Fruit fly (Drosophila melanogaster) whole organism, pupa: Measurements from ENCODE around the gene CG42488.

Experiments
- CG10348 ChIP-seq: fragments of 200-800 bp; sonication (Bioruptor generic); IDR thresholded peaks from 2 replicates; pipeline ENCODE4 v1.3.6; 2022; ENCODE audit warnings: missing biosample characterization, missing genetic modification characterization
- CG12605 ChIP-seq: fragments of 200-800 bp; sonication (Bioruptor generic); IDR thresholded peaks from 2 replicates; pipeline ENCODE4 v1.3.6; 2022; ENCODE audit warnings: missing biosample characterization, missing genetic modification characterization
- CG13204 ChIP-seq: fragments of 200-800 bp; sonication (Bioruptor generic); optimal IDR thresholded peaks from 2 replicates; lab custom pipeline; 2018; ENCODE audit warnings: missing biosample characterization, mild to moderate bottlenecking, missing genetic modification characterization, moderate library complexity
- CG14655 ChIP-seq: fragments of 200-800 bp; sonication (Bioruptor generic); optimal IDR thresholded peaks from 3 replicates; lab custom pipeline; 2017; ENCODE audit warnings: mild to moderate bottlenecking, missing biosample characterization, missing genetic modification reagents, missing genetic modification characterization
- CG15710 ChIP-seq: fragments of 200-800 bp; sonication (Bioruptor generic); optimal IDR thresholded peaks from 2 replicates; lab custom pipeline; 2018; ENCODE audit warnings: missing biosample characterization, mild to moderate bottlenecking, missing genetic modification characterization, moderate library complexity
- CG17806 ChIP-seq: fragments of 200-800 bp; sonication (Bioruptor generic); optimal IDR thresholded peaks from 2 replicates; lab custom pipeline; 2018; ENCODE audit warnings: missing biosample characterization, mild to moderate bottlenecking, missing genetic modification characterization, moderate library complexity
- CG32121 ChIP-seq: fragments of 200-800 bp; sonication (Bioruptor generic); IDR thresholded peaks from 2 replicates; pipeline ENCODE4 v1.3.6; 2022; ENCODE audit warnings: missing biosample characterization, missing genetic modification characterization
- CG34367 ChIP-seq: fragments of 200-800 bp; sonication (Bioruptor generic); optimal IDR thresholded peaks from 2 replicates; lab custom pipeline; 2018; ENCODE audit warnings: missing biosample characterization, mild to moderate bottlenecking, missing genetic modification characterization
- CG4496 ChIP-seq: fragments of 200-800 bp; sonication (Bioruptor generic); IDR thresholded peaks from 3 replicates; pipeline ENCODE4 v1.3.6; 2022; ENCODE audit warnings: missing biosample characterization, missing genetic modification characterization
- CG8159 ChIP-seq: fragments of 200-800 bp; sonication (Bioruptor generic); optimal IDR thresholded peaks from 3 replicates; lab custom pipeline; 2018; ENCODE audit warnings: missing biosample characterization, mild to moderate bottlenecking, missing genetic modification characterization, moderate library complexity
- CG8301 ChIP-seq: fragments of 200-800 bp; sonication (Bioruptor generic); optimal IDR thresholded peaks from 2 replicates; lab custom pipeline; 2018; ENCODE audit warnings: missing biosample characterization, mild to moderate bottlenecking, missing genetic modification characterization
- CG9948 ChIP-seq: fragments of 200-800 bp; sonication (Bioruptor generic); optimal IDR thresholded peaks from 2 replicates; lab custom pipeline; 2018; ENCODE audit warnings: missing biosample characterization, mild to moderate bottlenecking, missing genetic modification characterization, moderate library complexity
- D1 ChIP-seq: fragments of 200-800 bp; sonication (Bioruptor generic); optimal IDR thresholded peaks from 2 replicates; lab custom pipeline; 2018; ENCODE audit warnings: missing biosample characterization, mild to moderate bottlenecking, missing genetic modification characterization, moderate library complexity
- EcR ChIP-seq: fragments of 200-800 bp; sonication (Bioruptor generic); optimal IDR thresholded peaks from 3 replicates; lab custom pipeline; 2019; ENCODE audit warnings: missing biosample characterization, missing genetic modification characterization, mild to moderate bottlenecking, moderate library complexity, missing genetic modification reagents
- Ets98B ChIP-seq: fragments of 200-800 bp; sonication (Bioruptor generic); IDR thresholded peaks from 2 replicates; pipeline ENCODE4 v1.3.6; 2022; ENCODE audit warnings: missing biosample characterization, missing genetic modification characterization
- Pif1A ChIP-seq: fragments of 200-800 bp; sonication (Bioruptor generic); optimal IDR thresholded peaks from 3 replicates; lab custom pipeline; 2016; ENCODE audit warnings: missing biosample characterization, missing genetic modification characterization
- Pif1B ChIP-seq: fragments of 200-800 bp; sonication (Bioruptor generic); optimal IDR thresholded peaks from 3 replicates; lab custom pipeline; 2016; ENCODE audit warnings: missing biosample characterization, missing genetic modification characterization
- Snoo ChIP-seq: fragments of 200-800 bp; sonication (Bioruptor generic); optimal IDR thresholded peaks from 3 replicates; lab custom pipeline; 2017; ENCODE audit warnings: missing biosample characterization, mild to moderate bottlenecking, missing genetic modification characterization, inconsistent platforms
- fd96Ca ChIP-seq: fragments of 200-800 bp; sonication (Bioruptor generic); IDR thresholded peaks from 3 replicates; pipeline ENCODE4 v1.3.6; 2022; ENCODE audit warnings: missing biosample characterization, missing genetic modification characterization
- gl ChIP-seq: fragments of 200-800 bp; sonication (Bioruptor generic); optimal IDR thresholded peaks from 2 replicates; lab custom pipeline; 2018; ENCODE audit warnings: missing biosample characterization, mild to moderate bottlenecking, missing genetic modification characterization
- rn ChIP-seq: fragments of 200-800 bp; sonication (Bioruptor generic); IDR thresholded peaks from 2 replicates; pipeline ENCODE4 v1.3.6; 2022; ENCODE audit warnings: missing biosample characterization, missing genetic modification characterization

CG42488 gene

DNA sequence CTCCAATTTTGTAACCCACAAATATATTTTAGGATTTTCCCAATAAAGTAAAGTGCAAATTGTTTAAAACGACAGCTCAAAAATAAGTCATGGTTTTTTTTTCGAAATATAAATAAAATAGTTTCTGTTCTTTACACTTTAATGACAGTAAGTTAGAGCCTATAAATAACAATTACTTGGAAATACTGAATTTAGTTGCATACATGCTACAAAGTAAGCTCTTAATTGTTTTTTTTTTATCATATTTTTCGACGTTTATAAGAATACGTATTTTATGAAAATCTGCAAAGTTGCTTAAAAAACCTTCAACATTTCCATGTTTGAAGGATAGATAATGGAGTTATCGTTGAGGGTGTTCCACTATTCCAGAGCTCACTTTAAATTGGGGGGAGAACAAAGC is 34.6 kb downstream of the CG42488 start:
- TF ChIP-seq D1 (tag; lab: Kevin White, UChicago) (no peak), CG4496 (0 out of 3 replicates have a peak, but pooled peaks have one; percentile 13), Pif1A (no peak)

DNA sequence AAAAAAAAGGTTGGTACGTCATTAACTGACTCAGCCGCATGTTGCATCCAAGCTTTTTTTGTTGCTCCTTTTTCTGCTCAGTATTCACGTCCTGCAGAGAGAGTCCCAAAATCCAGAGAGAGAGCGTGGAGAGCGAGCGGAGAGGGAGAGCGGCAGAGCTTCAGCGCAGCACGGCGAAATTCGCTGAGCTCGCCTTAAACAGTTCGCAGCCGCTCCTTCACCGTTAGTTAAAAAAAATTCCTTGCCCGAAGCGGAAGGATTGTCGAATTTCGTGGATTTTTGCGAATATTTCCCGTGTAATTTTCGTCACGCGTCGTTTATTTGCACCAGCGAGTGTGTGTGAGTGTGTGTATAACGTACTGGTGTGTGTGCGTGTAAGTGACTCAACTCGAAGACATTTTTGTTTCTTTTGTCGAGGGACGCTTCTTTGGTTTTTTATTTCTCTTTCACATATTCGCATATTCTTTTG is 35.2 kb downstream of the CG42488 start:
- TF ChIP-seq CG34367 (peak; percentile 24), Ets98B (GFP tag; lab: Robert Waterston, UW) (no peak), fd96Ca (GFP tag; lab: Robert Waterston, UW) (no peak; the same call in 2 of the 3 replicates), CG10348 (no peak), gl (peak; percentile 46), Pif1A (no peak), CG14655 (GFP tag; lab: Kevin White, UChicago) (peak; percentile 40), CG8159 (tag; lab: Kevin White, UChicago) (no peak), D1 (tag; lab: Kevin White, UChicago) (no peak), CG12605 (GFP tag; lab: Robert Waterston, UW) (no peak; the same call in 1 of the 2 replicates), rn (GFP tag; lab: Robert Waterston, UW) (0 out of 2 replicates have a peak, but pooled peaks have one; percentile 18), Pif1B (GFP tag; lab: Kevin White, UChicago) (peak; percentile 14), EcR (GFP tag; lab: Kevin White, UChicago) (peak; percentile 19), CG4496 (peak; percentile 83), Snoo (tag; lab: Kevin White, UChicago) (no peak), CG17806 (tag; lab: Kevin White, UChicago) (no peak), CG13204 (GFP tag; lab: Kevin White, UChicago) (peak; percentile 60), CG32121 (GFP tag; lab: Robert Waterston, UW) (no peak)

- TF ChIP-seq D1 (tag; lab: Kevin White, UChicago) (peak; percentile 38), CG10348 (no peak)
These were observed 35.7 kb downstream of the CG42488 start for dm6 chr3R:25518584-25518983.

DNA sequence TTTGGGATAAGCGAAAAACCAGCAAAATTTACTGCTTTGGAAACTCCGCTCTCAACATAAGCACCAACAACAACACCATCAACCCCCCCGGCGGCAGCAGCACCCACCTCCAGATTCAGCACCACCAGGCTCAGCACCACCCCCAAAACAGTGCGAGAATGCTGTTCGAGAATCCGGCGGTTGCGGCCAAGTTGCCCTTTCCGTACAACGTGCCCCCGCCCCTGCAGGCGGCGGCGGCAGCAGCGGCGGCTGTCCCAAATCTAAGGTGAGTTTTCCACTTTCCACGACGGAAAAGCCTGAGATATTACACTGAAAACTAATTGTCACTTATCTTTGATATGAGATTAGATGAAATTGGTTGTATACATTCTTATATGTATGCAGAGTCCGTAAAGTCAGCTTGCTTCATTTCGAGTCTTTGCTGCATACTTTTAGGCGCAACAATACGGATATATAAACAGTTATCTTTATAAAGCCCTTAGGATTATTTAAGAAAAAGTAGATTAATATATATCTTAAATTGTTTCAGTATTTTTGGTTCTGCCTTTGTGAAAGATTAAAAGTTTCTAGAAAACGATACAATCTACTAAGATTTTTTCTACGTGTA is 36.7 kb downstream of the CG42488 start:
- TF ChIP-seq CG17806 (tag; lab: Kevin White, UChicago): peak; percentile 17
- TF ChIP-seq Pif1B (GFP tag; lab: Kevin White, UChicago): no peak
- TF ChIP-seq CG4496: no peak
- peak; percentile 9 for TF ChIP-seq Pif1A
- peak; percentile 9 for TF ChIP-seq CG13204 (GFP tag; lab: Kevin White, UChicago)
- TF ChIP-seq CG32121 (GFP tag; lab: Robert Waterston, UW): peak; percentile 23; the same call in 1 of the 2 replicates
- peak; percentile 24 for TF ChIP-seq CG9948 (tag; lab: Kevin White, UChicago)
- TF ChIP-seq CG14655 (GFP tag; lab: Kevin White, UChicago): peak; percentile 36
- TF ChIP-seq CG15710 (tag; lab: Kevin White, UChicago): peak; percentile 10
- TF ChIP-seq CG8159 (tag; lab: Kevin White, UChicago): peak; percentile 27
- TF ChIP-seq CG8301 (tag; lab: Kevin White, UChicago): peak; percentile 3
- no peak for TF ChIP-seq gl
- no peak for TF ChIP-seq CG34367

dm6 chr3R:25529289-25529688 is 46.4 kb downstream of the CG42488 start:
- TF ChIP-seq CG17806 (tag; lab: Kevin White, UChicago) (no peak), EcR (GFP tag; lab: Kevin White, UChicago) (peak; percentile 36), CG8301 (tag; lab: Kevin White, UChicago) (no peak), CG15710 (tag; lab: Kevin White, UChicago) (peak; percentile 4), gl (peak; percentile 30), CG13204 (GFP tag; lab: Kevin White, UChicago) (peak; percentile 33), CG12605 (GFP tag; lab: Robert Waterston, UW) (0 out of 2 replicates have a peak, but pooled peaks have one; percentile 15), CG4496 (no peak), D1 (tag; lab: Kevin White, UChicago) (peak; percentile 48)
- TF ChIP-seq, all 21 proteins: peak for 6

dm6 chr3R:25531905-25532387 is 49.0 kb downstream of the CG42488 start:
- TF ChIP-seq CG8159 (tag; lab: Kevin White, UChicago) (peak; percentile 79), CG15710 (tag; lab: Kevin White, UChicago) (peak; percentile 65), gl (peak; percentile 95), CG34367 (peak; percentile 75), Pif1A (peak; percentile 88), CG14655 (GFP tag; lab: Kevin White, UChicago) (peak; percentile 79), Ets98B (GFP tag; lab: Robert Waterston, UW) (peak; percentile 95), Snoo (tag; lab: Kevin White, UChicago) (peak; percentile 27), CG32121 (GFP tag; lab: Robert Waterston, UW) (peak; percentile 93), Pif1B (GFP tag; lab: Kevin White, UChicago) (peak; percentile 78), CG17806 (tag; lab: Kevin White, UChicago) (peak; percentile 84), CG9948 (tag; lab: Kevin White, UChicago) (peak; percentile 83), CG12605 (GFP tag; lab: Robert Waterston, UW) (peak; percentile 95), rn (GFP tag; lab: Robert Waterston, UW) (peak; percentile 85), CG4496 (peak; percentile 94; the same call in 2 of the 3 replicates), EcR (GFP tag; lab: Kevin White, UChicago) (peak; percentile 82), D1 (tag; lab: Kevin White, UChicago) (peak; percentile 62), CG10348 (no peak), CG13204 (GFP tag; lab: Kevin White, UChicago) (peak; percentile 97), CG8301 (tag; lab: Kevin White, UChicago) (peak; percentile 80), fd96Ca (GFP tag; lab: Robert Waterston, UW) (peak; percentile 95)
